Worm (Caenorhabditis elegans) whole organism, young adult: ENCODE measurements around the gene Y17G7B.12.

Experiments
- F57A8.1 ChIP-seq: fragments of 200-800 bp; sonication (Bioruptor generic); optimal IDR thresholded peaks from 2 replicates; lab custom pipeline; 2018; ENCODE audit warnings: mild to moderate bottlenecking, missing genetic modification characterization, moderate library complexity, missing compliant biosample characterization
- nhr-27 ChIP-seq: fragments of 200-800 bp; sonication (Bioruptor generic); optimal IDR thresholded peaks from 2 replicates; lab custom pipeline; 2018; ENCODE audit warnings: mild to moderate bottlenecking, missing genetic modification characterization, moderate library complexity, missing compliant biosample characterization
- unc-62 ChIP-seq: fragments of 150-350 bp; optimal IDR thresholded peaks from 2 replicates; lab custom pipeline; 2014; ENCODE audit warnings: missing biosample characterization, missing genetic modification reagents, missing genetic modification characterization

DNA sequence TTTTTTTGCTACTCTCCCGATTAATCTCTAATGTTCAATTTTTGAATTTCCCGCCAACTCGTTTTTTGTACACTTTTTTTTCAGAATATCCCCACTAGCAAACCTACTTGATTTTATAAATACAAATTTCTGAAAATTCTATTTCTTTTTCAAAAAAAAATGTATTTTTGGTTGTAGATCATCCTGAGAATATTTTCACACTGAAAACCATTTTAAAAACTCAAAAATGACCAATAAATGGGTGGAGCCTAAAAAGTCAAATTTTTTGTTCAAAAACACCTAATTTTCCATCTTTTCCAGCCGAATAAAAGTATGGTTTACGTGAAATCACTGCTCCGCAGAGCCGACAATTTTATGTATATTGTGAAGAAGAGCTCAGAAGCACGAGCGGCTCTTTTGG is 34.9 kb upstream of the Y17G7B.12 start, which contains the start of gene Y17G7B.3:
- TF ChIP-seq nhr-27 (tag; lab: Kevin White, UChicago) (no peak), unc-62 (no peak), F57A8.1 (GFP tag; lab: Kevin White, UChicago) (no peak)
